Worm (Caenorhabditis elegans) whole organism, early embryonic: ENCODE results near the gene Y32B12A.5.

Experiments used
- B0310.2 ChIP-seq: sonication (generic microtip); optimal IDR thresholded peaks from 2 replicates; lab custom pipeline; 2016; ENCODE audit warnings: mild to moderate bottlenecking, missing genetic modification characterization, missing compliant biosample characterization
- F13C5.2 ChIP-seq: sonication (generic microtip); optimal IDR thresholded peaks from 2 replicates; lab custom pipeline; 2017; ENCODE audit warnings: mild to moderate bottlenecking, missing genetic modification characterization, inconsistent platforms, missing compliant biosample characterization
- aly-1 ChIP-seq: sonication (generic microtip); optimal IDR thresholded peaks from 2 replicates; lab custom pipeline; 2016; ENCODE audit warnings: missing genetic modification characterization, missing compliant biosample characterization
- ama-1 ChIP-seq: fragments of 150-350 bp; optimal IDR thresholded peaks from 2 replicates; lab custom pipeline; 2014
- ceh-13 ChIP-seq: fragments of 200-800 bp; sonication (Bioruptor generic); optimal IDR thresholded peaks from 2 replicates; lab custom pipeline; 2018; ENCODE audit warnings: mild to moderate bottlenecking, missing genetic modification characterization, missing compliant biosample characterization
- ceh-36 ChIP-seq: sonication (generic microtip); optimal IDR thresholded peaks from 2 replicates; lab custom pipeline; 2016; ENCODE audit warnings: missing genetic modification characterization, inconsistent platforms, missing compliant biosample characterization
- ets-7 ChIP-seq: sonication (generic microtip); optimal IDR thresholded peaks from 2 replicates; lab custom pipeline; 2016; ENCODE audit warnings: missing genotype, missing genetic modification characterization, missing compliant biosample characterization
- flt-1 ChIP-seq: fragments of 200-800 bp; sonication (Bioruptor generic); IDR thresholded peaks from 2 replicates; pipeline ENCODE4 v1.3.6; 2022; ENCODE audit warnings: missing genetic modification characterization, missing compliant biosample characterization
- hmbx-1 ChIP-seq: sonication (generic microtip); optimal IDR thresholded peaks from 2 replicates; lab custom pipeline; 2016; ENCODE audit warnings: mild to moderate bottlenecking, missing genetic modification characterization, missing compliant biosample characterization
- hmg-4 ChIP-seq: fragments of 200-800 bp; sonication (Bioruptor generic); optimal IDR thresholded peaks from 2 replicates; lab custom pipeline; 2018; ENCODE audit warnings: mild to moderate bottlenecking, missing genetic modification characterization, missing compliant biosample characterization
- hnd-1 ChIP-seq: sonication (generic microtip); optimal IDR thresholded peaks from 2 replicates; lab custom pipeline; 2016; ENCODE audit warnings: missing genetic modification characterization, missing compliant biosample characterization
- pes-1 ChIP-seq: fragments of 200-800 bp; sonication (Bioruptor generic); IDR thresholded peaks from 2 replicates; pipeline ENCODE4 v1.3.6; 2022; ENCODE audit warnings: missing genetic modification reagents, missing genetic modification characterization, missing compliant biosample characterization
- scrt-1 ChIP-seq: fragments of 200-800 bp; sonication (Bioruptor generic); IDR thresholded peaks from 2 replicates; pipeline ENCODE4 v1.3.6; 2022; ENCODE audit warnings: missing genetic modification characterization, missing compliant biosample characterization
- sea-1 ChIP-seq: fragments of 200-800 bp; sonication (Bioruptor generic); conservative IDR thresholded peaks from 2 replicates; pipeline ENCODE4 v1.3.6; 2022; ENCODE audit warnings: missing genetic modification characterization, missing compliant biosample characterization
- tbx-11 ChIP-seq: fragments of 200-800 bp; sonication (Bioruptor generic); IDR thresholded peaks from 2 replicates; pipeline ENCODE4 v1.3.6; 2022; ENCODE audit warnings: missing genetic modification characterization, missing compliant biosample characterization
- tbx-37 ChIP-seq: fragments of 200-800 bp; sonication (Bioruptor generic); conservative IDR thresholded peaks from 2 replicates; pipeline ENCODE4 v1.3.6; 2022; ENCODE audit warnings: missing genetic modification reagents, missing genetic modification characterization, missing compliant biosample characterization
- tra-4 ChIP-seq: sonication (generic microtip); optimal IDR thresholded peaks from 2 replicates; lab custom pipeline; 2017; ENCODE audit warnings: missing genetic modification characterization, missing compliant biosample characterization

Gene Y32B12A.5

DNA sequence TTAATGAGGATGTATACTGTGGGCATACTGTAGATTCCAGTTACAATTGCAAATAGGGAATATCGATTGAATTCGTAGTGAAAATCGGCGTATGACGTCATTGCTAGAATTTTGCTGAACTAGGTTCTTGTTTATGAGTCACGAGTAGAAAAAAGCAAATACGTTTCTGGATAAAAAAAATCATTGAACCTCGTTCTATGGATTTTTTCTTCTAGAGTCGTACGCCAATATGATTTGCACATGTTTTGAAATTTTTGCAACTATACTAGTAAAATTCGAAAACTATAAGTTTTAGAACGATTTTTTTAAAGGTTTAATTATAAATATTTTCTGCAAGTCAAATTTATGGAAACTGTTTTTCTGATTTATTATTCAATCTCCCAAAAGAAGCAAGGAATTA is 19.5 kb downstream of the Y32B12A.5 start, which contains the start of gene sru-44:
Gene sru-44, minus strand, starts transcription at position 101 of the 400 bp plus-strand sequence.
- no peak for TF ChIP-seq ama-1 (lab: Kevin White, UChicago)
- no peak for TF ChIP-seq ets-7 (tag; lab: Kevin White, UChicago)
- TF ChIP-seq pes-1 (GFP tag; lab: Robert Waterston, UW), result no peak
- TF ChIP-seq aly-1 (tag; lab: Kevin White, UChicago), result no peak
- no peak for TF ChIP-seq flt-1
- TF ChIP-seq tra-4 (tag; lab: Kevin White, UChicago), result no peak
- no peak for TF ChIP-seq scrt-1 (GFP tag; lab: Robert Waterston, UW)
- no peak for TF ChIP-seq B0310.2 (tag; lab: Kevin White, UChicago)
- no peak for TF ChIP-seq tbx-11 (GFP tag; lab: Robert Waterston, UW)
- no peak for TF ChIP-seq ceh-36 (tag; lab: Kevin White, UChicago)
- no peak for TF ChIP-seq tbx-37 (GFP tag; lab: Robert Waterston, UW)
- no peak for TF ChIP-seq hnd-1 (tag; lab: Kevin White, UChicago)
- TF ChIP-seq hmbx-1 (tag; lab: Kevin White, UChicago), result no peak
- no peak for TF ChIP-seq sea-1 (GFP tag; lab: Robert Waterston, UW)
- TF ChIP-seq ceh-13 (GFP tag; lab: Kevin White, UChicago), result no peak
- no peak for TF ChIP-seq F13C5.2 (tag; lab: Kevin White, UChicago)
- TF ChIP-seq hmg-4, result no peak

DNA sequence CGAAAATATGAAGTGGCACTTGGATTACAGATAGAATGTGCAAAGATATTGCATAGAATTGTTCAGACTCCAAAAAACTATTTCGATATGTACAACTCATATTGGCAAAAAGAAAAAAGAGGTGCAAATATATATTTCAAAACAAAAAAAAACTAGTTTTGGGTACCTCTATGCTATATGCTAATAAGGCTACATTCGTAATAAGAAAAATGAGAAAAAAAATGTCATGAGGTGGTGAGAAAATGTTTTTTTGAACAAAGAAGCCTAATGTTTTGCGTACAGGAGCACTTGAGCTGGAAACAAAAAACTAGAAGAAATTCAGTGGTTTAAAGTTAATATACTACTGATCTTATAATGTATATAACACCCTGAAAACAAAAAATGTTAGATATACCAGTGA is 26.5 kb downstream of the Y32B12A.5 start, which contains the start of gene srh-142:
Gene srh-142, minus strand, starts transcription at position 101 of the 400 bp plus-strand sequence.
- TF ChIP-seq ama-1 (lab: Kevin White, UChicago), result no peak
- no peak for TF ChIP-seq scrt-1 (GFP tag; lab: Robert Waterston, UW)
- no peak for TF ChIP-seq tra-4 (tag; lab: Kevin White, UChicago)
- no peak for TF ChIP-seq pes-1 (GFP tag; lab: Robert Waterston, UW)
- TF ChIP-seq flt-1, result no peak
- no peak for TF ChIP-seq ceh-36 (tag; lab: Kevin White, UChicago)
- TF ChIP-seq tbx-37 (GFP tag; lab: Robert Waterston, UW), result no peak
- no peak for TF ChIP-seq ceh-13 (GFP tag; lab: Kevin White, UChicago)
- TF ChIP-seq hmbx-1 (tag; lab: Kevin White, UChicago), result no peak
- TF ChIP-seq aly-1 (tag; lab: Kevin White, UChicago), result no peak
- no peak for TF ChIP-seq sea-1 (GFP tag; lab: Robert Waterston, UW)
- no peak for TF ChIP-seq ets-7 (tag; lab: Kevin White, UChicago)
- TF ChIP-seq F13C5.2 (tag; lab: Kevin White, UChicago), result no peak
- no peak for TF ChIP-seq B0310.2 (tag; lab: Kevin White, UChicago)
- no peak for TF ChIP-seq hmg-4
- TF ChIP-seq tbx-11 (GFP tag; lab: Robert Waterston, UW), result no peak
- TF ChIP-seq hnd-1 (tag; lab: Kevin White, UChicago), result no peak

DNA sequence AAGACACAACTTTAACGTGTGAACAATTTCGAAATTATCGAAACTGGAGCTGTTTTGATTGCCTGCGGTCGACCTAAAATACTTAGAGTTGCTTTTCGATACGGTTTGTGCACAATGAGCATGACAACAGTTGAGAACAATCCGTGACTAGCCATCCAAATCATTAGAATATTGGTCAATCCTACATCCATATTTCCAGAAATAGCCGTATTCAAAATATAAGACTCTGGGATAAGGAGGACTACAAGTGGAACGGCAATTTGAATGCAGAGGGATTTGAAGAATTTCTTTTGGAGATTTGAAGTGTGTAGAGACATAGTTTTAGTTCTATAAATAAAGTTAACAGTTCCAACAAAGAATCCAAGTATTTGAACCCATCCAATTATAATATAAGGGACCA is 28.0 kb downstream of the Y32B12A.5 start:
- TF ChIP-seq hnd-1 (tag; lab: Kevin White, UChicago) (no peak), ama-1 (lab: Kevin White, UChicago) (no peak), tbx-11 (GFP tag; lab: Robert Waterston, UW) (no peak), flt-1 (no peak), ets-7 (tag; lab: Kevin White, UChicago) (no peak), ceh-36 (tag; lab: Kevin White, UChicago) (no peak), aly-1 (tag; lab: Kevin White, UChicago) (no peak), hmg-4 (no peak), tbx-37 (GFP tag; lab: Robert Waterston, UW) (no peak), B0310.2 (tag; lab: Kevin White, UChicago) (no peak)

DNA sequence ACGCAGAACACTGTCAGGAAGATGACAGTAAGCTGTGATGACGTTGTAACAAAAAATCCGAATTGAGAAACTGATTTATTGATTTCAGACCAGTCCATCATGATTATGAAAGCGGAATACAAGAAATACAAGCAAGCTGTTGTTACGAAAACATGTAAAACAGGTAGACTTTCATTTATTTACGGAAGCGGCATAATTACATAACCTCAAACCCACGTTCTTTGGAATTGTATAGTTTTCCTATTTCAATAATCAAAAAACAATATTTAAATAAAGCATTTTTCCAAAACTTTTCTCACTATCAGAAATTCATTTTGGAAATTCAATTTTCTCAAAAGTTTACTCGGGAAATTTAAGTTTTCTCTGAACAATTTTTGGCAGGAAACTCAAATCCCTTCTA is 28.7 kb downstream of the Y32B12A.5 start, which contains the start of gene str-15:
Gene str-15, minus strand, starts transcription at position 101 of the 400 bp plus-strand sequence.
- TF ChIP-seq flt-1, result no peak
- no peak for TF ChIP-seq F13C5.2 (tag; lab: Kevin White, UChicago)
- TF ChIP-seq pes-1 (GFP tag; lab: Robert Waterston, UW), result no peak
- no peak for TF ChIP-seq ceh-36 (tag; lab: Kevin White, UChicago)
- TF ChIP-seq tra-4 (tag; lab: Kevin White, UChicago), result no peak
- no peak for TF ChIP-seq sea-1 (GFP tag; lab: Robert Waterston, UW)
- TF ChIP-seq ama-1 (lab: Kevin White, UChicago), result no peak
- TF ChIP-seq ets-7 (tag; lab: Kevin White, UChicago), result no peak
- no peak for TF ChIP-seq hmg-4
- no peak for TF ChIP-seq B0310.2 (tag; lab: Kevin White, UChicago)
- no peak for TF ChIP-seq tbx-11 (GFP tag; lab: Robert Waterston, UW)
- TF ChIP-seq scrt-1 (GFP tag; lab: Robert Waterston, UW), result no peak
- TF ChIP-seq tbx-37 (GFP tag; lab: Robert Waterston, UW), result no peak
- no peak for TF ChIP-seq hmbx-1 (tag; lab: Kevin White, UChicago)
- TF ChIP-seq hnd-1 (tag; lab: Kevin White, UChicago), result no peak
- TF ChIP-seq aly-1 (tag; lab: Kevin White, UChicago), result no peak
- no peak for TF ChIP-seq ceh-13 (GFP tag; lab: Kevin White, UChicago)

DNA sequence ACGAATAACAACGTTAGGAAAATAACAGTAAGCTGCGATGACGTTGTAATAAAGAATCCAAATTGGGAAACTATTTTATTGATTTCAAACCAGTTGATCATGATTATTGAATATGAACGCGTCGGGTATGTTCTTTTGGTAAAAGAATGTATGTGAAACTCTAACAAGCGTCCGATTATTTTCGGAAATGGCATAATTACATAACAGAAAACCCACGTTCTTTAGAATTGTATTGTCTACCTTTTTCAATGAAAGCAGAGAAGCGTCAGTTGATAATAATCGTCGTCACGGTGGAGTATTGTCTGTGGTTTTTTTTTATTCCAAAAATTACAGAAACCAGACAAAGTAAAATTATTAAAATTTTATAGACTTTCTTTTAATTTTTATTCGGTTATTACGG is 32.3 kb downstream of the Y32B12A.5 start, which contains the start of gene str-14:
Gene str-14, minus strand, starts transcription at position 101 of the 400 bp plus-strand sequence.
- TF ChIP-seq B0310.2 (tag; lab: Kevin White, UChicago), result no peak
- no peak for TF ChIP-seq ets-7 (tag; lab: Kevin White, UChicago)
- TF ChIP-seq aly-1 (tag; lab: Kevin White, UChicago), result no peak
- no peak for TF ChIP-seq scrt-1 (GFP tag; lab: Robert Waterston, UW)
- no peak for TF ChIP-seq flt-1
- no peak for TF ChIP-seq pes-1 (GFP tag; lab: Robert Waterston, UW)
- TF ChIP-seq ceh-36 (tag; lab: Kevin White, UChicago), result no peak
- TF ChIP-seq ceh-13 (GFP tag; lab: Kevin White, UChicago), result no peak
- TF ChIP-seq hnd-1 (tag; lab: Kevin White, UChicago), result no peak
- TF ChIP-seq tbx-11 (GFP tag; lab: Robert Waterston, UW), result no peak
- no peak for TF ChIP-seq ama-1 (lab: Kevin White, UChicago)
- TF ChIP-seq hmg-4, result no peak

DNA sequence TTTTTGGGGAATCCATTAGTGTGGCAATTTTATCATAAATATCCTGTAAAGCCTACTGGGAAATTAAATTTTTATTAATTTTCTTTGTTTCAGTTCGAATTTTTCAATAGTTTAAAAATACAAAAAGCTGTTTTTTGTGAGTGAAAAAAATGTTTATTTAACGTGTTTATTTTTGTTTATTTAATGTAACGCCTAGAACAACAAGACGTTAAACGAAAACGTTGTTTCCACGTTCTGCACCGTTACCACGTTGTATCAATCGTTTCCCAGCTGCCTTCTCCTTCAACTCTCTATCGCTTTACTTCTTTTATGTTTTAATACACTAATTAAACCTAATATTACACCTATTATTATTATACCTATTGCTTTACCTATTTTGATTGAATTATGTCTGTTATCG is 39.6 kb downstream of the Y32B12A.5 start, which contains the start of gene T08G3.13:
Gene T08G3.13, plus strand, starts transcription at position 301 of the 400 bp plus-strand sequence.
- TF ChIP-seq F13C5.2 (tag; lab: Kevin White, UChicago) (no peak), hmg-4 (no peak), B0310.2 (tag; lab: Kevin White, UChicago) (no peak), tra-4 (tag; lab: Kevin White, UChicago) (no peak), tbx-37 (GFP tag; lab: Robert Waterston, UW) (no peak), ets-7 (tag; lab: Kevin White, UChicago) (no peak), ceh-13 (GFP tag; lab: Kevin White, UChicago) (no peak), flt-1 (no peak), sea-1 (GFP tag; lab: Robert Waterston, UW) (no peak), tbx-11 (GFP tag; lab: Robert Waterston, UW) (no peak), ceh-36 (tag; lab: Kevin White, UChicago) (no peak), pes-1 (GFP tag; lab: Robert Waterston, UW) (no peak), scrt-1 (GFP tag; lab: Robert Waterston, UW) (no peak), ama-1 (lab: Kevin White, UChicago) (no peak), aly-1 (tag; lab: Kevin White, UChicago) (no peak)
